Worm (Caenorhabditis elegans) whole organism, early embryonic: Measurements from ENCODE around the gene pink-1.

Experiments used
- B0310.2 ChIP-seq: sonication (generic microtip); optimal IDR thresholded peaks from 2 replicates; lab custom pipeline; 2016; ENCODE audit warnings: mild to moderate bottlenecking, missing genetic modification characterization, missing compliant biosample characterization
- F13C5.2 ChIP-seq: sonication (generic microtip); optimal IDR thresholded peaks from 2 replicates; lab custom pipeline; 2017; ENCODE audit warnings: mild to moderate bottlenecking, missing genetic modification characterization, inconsistent platforms, missing compliant biosample characterization
- aly-1 ChIP-seq: sonication (generic microtip); optimal IDR thresholded peaks from 2 replicates; lab custom pipeline; 2016; ENCODE audit warnings: missing genetic modification characterization, missing compliant biosample characterization
- ama-1 ChIP-seq: fragments of 150-350 bp; optimal IDR thresholded peaks from 2 replicates; lab custom pipeline; 2014
- ceh-13 ChIP-seq: fragments of 200-800 bp; sonication (Bioruptor generic); optimal IDR thresholded peaks from 2 replicates; lab custom pipeline; 2018; ENCODE audit warnings: mild to moderate bottlenecking, missing genetic modification characterization, missing compliant biosample characterization
- ceh-36 ChIP-seq: sonication (generic microtip); optimal IDR thresholded peaks from 2 replicates; lab custom pipeline; 2016; ENCODE audit warnings: missing genetic modification characterization, inconsistent platforms, missing compliant biosample characterization
- ets-7 ChIP-seq: sonication (generic microtip); optimal IDR thresholded peaks from 2 replicates; lab custom pipeline; 2016; ENCODE audit warnings: missing genotype, missing genetic modification characterization, missing compliant biosample characterization
- flt-1 ChIP-seq: fragments of 200-800 bp; sonication (Bioruptor generic); IDR thresholded peaks from 2 replicates; pipeline ENCODE4 v1.3.6; 2022; ENCODE audit warnings: missing genetic modification characterization, missing compliant biosample characterization
- hmbx-1 ChIP-seq: sonication (generic microtip); optimal IDR thresholded peaks from 2 replicates; lab custom pipeline; 2016; ENCODE audit warnings: mild to moderate bottlenecking, missing genetic modification characterization, missing compliant biosample characterization
- hmg-4 ChIP-seq: fragments of 200-800 bp; sonication (Bioruptor generic); optimal IDR thresholded peaks from 2 replicates; lab custom pipeline; 2018; ENCODE audit warnings: mild to moderate bottlenecking, missing genetic modification characterization, missing compliant biosample characterization
- hnd-1 ChIP-seq: sonication (generic microtip); optimal IDR thresholded peaks from 2 replicates; lab custom pipeline; 2016; ENCODE audit warnings: missing genetic modification characterization, missing compliant biosample characterization
- pes-1 ChIP-seq: fragments of 200-800 bp; sonication (Bioruptor generic); IDR thresholded peaks from 2 replicates; pipeline ENCODE4 v1.3.6; 2022; ENCODE audit warnings: missing genetic modification reagents, missing genetic modification characterization, missing compliant biosample characterization
- scrt-1 ChIP-seq: fragments of 200-800 bp; sonication (Bioruptor generic); IDR thresholded peaks from 2 replicates; pipeline ENCODE4 v1.3.6; 2022; ENCODE audit warnings: missing genetic modification characterization, missing compliant biosample characterization
- sea-1 ChIP-seq: fragments of 200-800 bp; sonication (Bioruptor generic); conservative IDR thresholded peaks from 2 replicates; pipeline ENCODE4 v1.3.6; 2022; ENCODE audit warnings: missing genetic modification characterization, missing compliant biosample characterization
- tbx-11 ChIP-seq: fragments of 200-800 bp; sonication (Bioruptor generic); IDR thresholded peaks from 2 replicates; pipeline ENCODE4 v1.3.6; 2022; ENCODE audit warnings: missing genetic modification characterization, missing compliant biosample characterization
- tbx-37 ChIP-seq: fragments of 200-800 bp; sonication (Bioruptor generic); conservative IDR thresholded peaks from 2 replicates; pipeline ENCODE4 v1.3.6; 2022; ENCODE audit warnings: missing genetic modification reagents, missing genetic modification characterization, missing compliant biosample characterization
- tra-4 ChIP-seq: sonication (generic microtip); optimal IDR thresholded peaks from 2 replicates; lab custom pipeline; 2017; ENCODE audit warnings: missing genetic modification characterization, missing compliant biosample characterization

pink-1 gene

DNA sequence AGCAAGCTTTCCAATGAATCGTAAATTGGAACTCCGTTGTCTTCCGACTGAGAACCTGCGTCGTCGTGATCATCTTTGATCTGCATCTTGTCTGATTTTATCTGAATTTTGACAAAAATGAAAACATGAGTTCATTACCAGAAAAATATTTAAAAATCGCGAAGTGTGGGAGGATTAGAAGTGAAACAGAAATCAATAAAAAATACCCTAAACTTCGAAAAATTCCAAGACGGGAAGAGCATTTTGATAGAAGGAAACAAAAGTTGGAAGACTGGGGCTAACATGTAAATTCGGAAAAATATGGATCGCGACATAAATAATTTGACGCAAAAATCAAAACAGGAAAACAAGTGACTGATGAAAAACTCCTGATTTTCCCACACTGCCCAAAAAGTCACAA is 30.1 kb upstream of the pink-1 start, which contains the start of gene F07F6.8:
TSS of gene F07F6.8 (minus strand) at position 101 of the 400 bp plus-strand sequence.
- TF ChIP-seq ama-1 (lab: Kevin White, UChicago) (no peak), sea-1 (GFP tag; lab: Robert Waterston, UW) (no peak), hmbx-1 (no peak), ceh-13 (GFP tag; lab: Kevin White, UChicago) (no peak), B0310.2 (tag; lab: Kevin White, UChicago) (no peak), tra-4 (tag; lab: Kevin White, UChicago) (no peak), hmg-4 (GFP tag; lab: Kevin White, UChicago) (no peak), scrt-1 (GFP tag; lab: Robert Waterston, UW) (no peak), pes-1 (no peak), tbx-37 (GFP tag; lab: Robert Waterston, UW) (no peak), flt-1 (GFP tag; lab: Robert Waterston, UW) (no peak)

ce11 chrII:5423832-5424231 is 28.3 kb upstream of the pink-1 start, which contains the start of gene F07F6.7:
Gene F07F6.7, minus strand, starts transcription at chrII:5423858.
- no peak for TF ChIP-seq sea-1 (GFP tag; lab: Robert Waterston, UW)
- TF ChIP-seq ama-1 (lab: Kevin White, UChicago) = no peak
- no peak for TF ChIP-seq tbx-11
- no peak for TF ChIP-seq ceh-13 (GFP tag; lab: Kevin White, UChicago)
- TF ChIP-seq B0310.2 (tag; lab: Kevin White, UChicago) = no peak

- TF ChIP-seq aly-1 (tag; lab: Kevin White, UChicago) = peak; percentile 19
- peak; percentile 92 for TF ChIP-seq ama-1 (lab: Kevin White, UChicago)
- TF ChIP-seq B0310.2 (tag; lab: Kevin White, UChicago) = no peak
- TF ChIP-seq tbx-37 (GFP tag; lab: Robert Waterston, UW) = no peak
Measured at ce11 chrII:5420947-5421614, 25.6 kb upstream of the pink-1 start, which contains the start of gene tofu-6. Gene tofu-6, plus strand, starts transcription at chrII:5421248.

DNA sequence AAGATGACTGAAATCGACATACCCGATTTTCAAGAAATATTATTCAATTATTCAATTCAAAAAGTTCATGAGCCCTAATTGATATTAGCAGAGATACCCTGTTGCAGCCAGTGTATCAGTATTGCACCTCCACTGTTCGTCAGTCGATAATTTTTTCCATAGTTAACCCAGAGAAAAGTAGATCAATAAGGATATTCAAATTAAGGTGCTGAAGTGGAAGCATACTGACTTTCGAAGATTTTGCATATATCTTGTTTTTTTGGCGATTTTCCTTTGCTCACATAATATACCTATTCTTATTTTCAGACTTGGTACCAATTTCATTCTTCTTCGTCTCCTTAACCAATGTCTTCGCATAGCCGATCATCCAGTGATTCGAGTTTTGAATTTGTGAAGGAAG is 23.4 kb upstream of the pink-1 start, which contains the start of gene EEED8.15:
TSS of gene EEED8.15 (plus strand) at position 301 of the 400 bp plus-strand sequence.
- no peak for TF ChIP-seq B0310.2 (tag; lab: Kevin White, UChicago)
- TF ChIP-seq ets-7 = no peak
- no peak for TF ChIP-seq F13C5.2 (tag; lab: Kevin White, UChicago)
- TF ChIP-seq sea-1 (GFP tag; lab: Robert Waterston, UW) = no peak
- TF ChIP-seq aly-1 (tag; lab: Kevin White, UChicago) = no peak
- TF ChIP-seq flt-1 (GFP tag; lab: Robert Waterston, UW) = no peak
- no peak for TF ChIP-seq hmg-4 (GFP tag; lab: Kevin White, UChicago)
- TF ChIP-seq scrt-1 (GFP tag; lab: Robert Waterston, UW) = no peak
- TF ChIP-seq hnd-1 (tag; lab: Kevin White, UChicago) = no peak

DNA sequence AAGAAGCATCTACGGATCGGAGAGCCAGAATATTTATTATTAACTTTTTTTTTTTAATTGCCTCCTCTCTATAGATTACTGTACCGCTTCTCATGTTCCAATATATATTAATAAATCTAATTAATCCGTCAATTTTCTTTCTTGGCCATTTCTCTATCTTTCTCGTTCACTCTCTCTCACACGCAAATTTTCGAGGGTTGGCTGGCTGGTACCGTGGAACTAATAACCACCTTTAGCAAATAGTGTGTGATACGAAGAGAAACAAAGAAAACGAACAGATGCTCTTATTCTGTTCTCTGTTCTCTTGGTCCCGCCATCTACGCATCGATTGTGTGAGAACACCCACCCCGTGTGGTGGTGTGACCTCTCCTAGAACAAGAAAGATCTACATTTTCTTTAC is 22.8 kb upstream of the pink-1 start:
- 0 out of 2 replicates have a peak, but pooled peaks have one; percentile 10 for TF ChIP-seq sea-1 (GFP tag; lab: Robert Waterston, UW)
- peak; percentile 3; the same call in 1 of the 2 replicates for TF ChIP-seq flt-1 (GFP tag; lab: Robert Waterston, UW)
- TF ChIP-seq tra-4 (tag; lab: Kevin White, UChicago) = no peak

ce11 chrII:5417905-5418304 is 22.4 kb upstream of the pink-1 start:
- TF ChIP-seq hmbx-1 (no peak), scrt-1 (GFP tag; lab: Robert Waterston, UW) (no peak), ets-7 (no peak), flt-1 (GFP tag; lab: Robert Waterston, UW) (no peak), ceh-36 (tag; lab: Kevin White, UChicago) (no peak), ama-1 (lab: Kevin White, UChicago) (no peak), pes-1 (no peak), tbx-37 (GFP tag; lab: Robert Waterston, UW) (no peak), tra-4 (tag; lab: Kevin White, UChicago) (no peak), B0310.2 (tag; lab: Kevin White, UChicago) (no peak), tbx-11 (no peak), aly-1 (tag; lab: Kevin White, UChicago) (no peak), ceh-13 (GFP tag; lab: Kevin White, UChicago) (no peak), sea-1 (GFP tag; lab: Robert Waterston, UW) (no peak), hmg-4 (GFP tag; lab: Kevin White, UChicago) (no peak)

DNA sequence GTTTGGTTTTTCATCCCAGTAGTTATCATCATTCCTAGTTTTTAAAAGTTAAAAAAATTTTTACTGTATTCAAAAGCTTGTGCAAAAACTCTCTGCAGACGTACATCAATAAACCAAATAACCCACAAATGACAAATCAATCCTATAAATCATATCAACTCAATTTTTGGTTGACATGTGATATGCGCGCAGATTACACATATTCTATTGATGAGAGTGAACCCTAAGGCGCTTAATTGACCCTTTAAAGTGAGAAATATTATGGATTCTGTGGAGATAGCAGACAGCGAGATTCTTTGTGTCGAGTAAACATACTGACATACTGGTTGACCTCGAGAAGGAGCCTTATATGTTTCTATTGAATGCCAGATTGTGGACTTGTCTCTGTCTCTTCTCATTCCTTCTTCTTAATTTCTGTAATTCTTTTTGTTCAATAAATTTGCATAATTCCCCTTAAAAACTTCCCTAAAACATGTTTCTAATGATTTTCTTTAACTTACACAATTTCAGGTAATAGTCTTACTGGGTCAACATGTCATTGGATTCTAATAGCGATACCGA is 20.8 kb upstream of the pink-1 start, which contains the start of gene EEED8.2:
TSS of gene EEED8.2 (plus strand) at position 511 of the 561 bp plus-strand sequence.
- no peak for TF ChIP-seq tbx-11
- no peak for TF ChIP-seq scrt-1 (GFP tag; lab: Robert Waterston, UW)
- TF ChIP-seq ceh-13 (GFP tag; lab: Kevin White, UChicago) = no peak
- no peak for TF ChIP-seq ceh-36 (tag; lab: Kevin White, UChicago)
- TF ChIP-seq hmg-4 (GFP tag; lab: Kevin White, UChicago) = no peak
- no peak for TF ChIP-seq tbx-37 (GFP tag; lab: Robert Waterston, UW)
- no peak for TF ChIP-seq F13C5.2 (tag; lab: Kevin White, UChicago)
- no peak for TF ChIP-seq aly-1 (tag; lab: Kevin White, UChicago)
- no peak for TF ChIP-seq ets-7
- no peak for TF ChIP-seq pes-1
- TF ChIP-seq flt-1 (GFP tag; lab: Robert Waterston, UW) = no peak
- TF ChIP-seq hmbx-1 = no peak
- TF ChIP-seq hnd-1 (tag; lab: Kevin White, UChicago) = no peak
- no peak for TF ChIP-seq tra-4 (tag; lab: Kevin White, UChicago)
- TF ChIP-seq ama-1 (lab: Kevin White, UChicago) = no peak
- no peak for TF ChIP-seq sea-1 (GFP tag; lab: Robert Waterston, UW)
- no peak for TF ChIP-seq B0310.2 (tag; lab: Kevin White, UChicago)
